Worm (Caenorhabditis elegans) whole organism, early embryonic: ENCODE measurements around the gene Y41D4A.6.

Source experiments
- F13C5.2 ChIP-seq: sonication (generic microtip); optimal IDR thresholded peaks from 2 replicates; lab custom pipeline; 2017; ENCODE audit warnings: mild to moderate bottlenecking, missing genetic modification characterization, inconsistent platforms, missing compliant biosample characterization
- aly-1 ChIP-seq: sonication (generic microtip); optimal IDR thresholded peaks from 2 replicates; lab custom pipeline; 2016; ENCODE audit warnings: missing genetic modification characterization, missing compliant biosample characterization
- ama-1 ChIP-seq: fragments of 150-350 bp; optimal IDR thresholded peaks from 2 replicates; lab custom pipeline; 2014
- ceh-13 ChIP-seq: fragments of 200-800 bp; sonication (Bioruptor generic); optimal IDR thresholded peaks from 2 replicates; lab custom pipeline; 2018; ENCODE audit warnings: mild to moderate bottlenecking, missing genetic modification characterization, missing compliant biosample characterization
- ets-7 ChIP-seq: sonication (generic microtip); optimal IDR thresholded peaks from 2 replicates; lab custom pipeline; 2016; ENCODE audit warnings: missing genotype, missing genetic modification characterization, missing compliant biosample characterization
- flt-1 ChIP-seq: fragments of 200-800 bp; sonication (Bioruptor generic); IDR thresholded peaks from 2 replicates; pipeline ENCODE4 v1.3.6; 2022; ENCODE audit warnings: missing genetic modification characterization, missing compliant biosample characterization
- hmbx-1 ChIP-seq: sonication (generic microtip); optimal IDR thresholded peaks from 2 replicates; lab custom pipeline; 2016; ENCODE audit warnings: mild to moderate bottlenecking, missing genetic modification characterization, missing compliant biosample characterization
- hnd-1 ChIP-seq: sonication (generic microtip); optimal IDR thresholded peaks from 2 replicates; lab custom pipeline; 2016; ENCODE audit warnings: missing genetic modification characterization, missing compliant biosample characterization
- scrt-1 ChIP-seq: fragments of 200-800 bp; sonication (Bioruptor generic); IDR thresholded peaks from 2 replicates; pipeline ENCODE4 v1.3.6; 2022; ENCODE audit warnings: missing genetic modification characterization, missing compliant biosample characterization
- tbx-11 ChIP-seq: fragments of 200-800 bp; sonication (Bioruptor generic); IDR thresholded peaks from 2 replicates; pipeline ENCODE4 v1.3.6; 2022; ENCODE audit warnings: missing genetic modification characterization, missing compliant biosample characterization
- tbx-37 ChIP-seq: fragments of 200-800 bp; sonication (Bioruptor generic); conservative IDR thresholded peaks from 2 replicates; pipeline ENCODE4 v1.3.6; 2022; ENCODE audit warnings: missing genetic modification reagents, missing genetic modification characterization, missing compliant biosample characterization
- tra-4 ChIP-seq: sonication (generic microtip); optimal IDR thresholded peaks from 2 replicates; lab custom pipeline; 2017; ENCODE audit warnings: missing genetic modification characterization, missing compliant biosample characterization

DNA sequence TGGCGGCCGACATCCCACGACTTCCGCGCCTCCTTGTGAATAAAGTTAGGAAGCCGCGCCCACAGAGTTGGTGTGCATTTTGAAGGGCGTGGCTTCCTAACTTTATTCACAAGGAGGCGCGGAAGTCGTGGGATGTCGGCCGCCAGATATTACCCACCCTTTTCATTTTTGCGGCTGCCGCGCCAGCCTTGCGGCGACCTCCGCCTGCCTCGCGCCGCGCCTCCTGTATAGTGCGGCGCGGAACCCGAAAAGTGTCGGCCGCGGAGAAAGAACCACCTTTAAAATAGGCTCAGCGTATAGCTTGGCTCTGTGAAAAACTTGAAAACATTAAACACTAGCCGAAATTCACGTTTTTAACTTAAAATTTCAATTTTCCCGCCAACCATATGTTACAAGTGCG lies 18.1 kb upstream of the Y41D4A.6 start:
- TF ChIP-seq ceh-13 (GFP tag; lab: Kevin White, UChicago): no peak
- no peak for TF ChIP-seq tbx-37 (GFP tag; lab: Robert Waterston, UW)
- no peak for TF ChIP-seq aly-1
- no peak for TF ChIP-seq tbx-11 (GFP tag; lab: Robert Waterston, UW)
- no peak for TF ChIP-seq scrt-1 (GFP tag; lab: Robert Waterston, UW)
- TF ChIP-seq flt-1 (GFP tag; lab: Robert Waterston, UW): no peak
- TF ChIP-seq tra-4 (tag; lab: Kevin White, UChicago): no peak
- no peak for TF ChIP-seq ama-1 (lab: Kevin White, UChicago)
- no peak for TF ChIP-seq ets-7
- TF ChIP-seq hnd-1: no peak
- no peak for TF ChIP-seq F13C5.2
- no peak for TF ChIP-seq hmbx-1
